Worm (Caenorhabditis elegans): ENCODE measurements around the gene ubxn-6.

Gene ubxn-6

DNA sequence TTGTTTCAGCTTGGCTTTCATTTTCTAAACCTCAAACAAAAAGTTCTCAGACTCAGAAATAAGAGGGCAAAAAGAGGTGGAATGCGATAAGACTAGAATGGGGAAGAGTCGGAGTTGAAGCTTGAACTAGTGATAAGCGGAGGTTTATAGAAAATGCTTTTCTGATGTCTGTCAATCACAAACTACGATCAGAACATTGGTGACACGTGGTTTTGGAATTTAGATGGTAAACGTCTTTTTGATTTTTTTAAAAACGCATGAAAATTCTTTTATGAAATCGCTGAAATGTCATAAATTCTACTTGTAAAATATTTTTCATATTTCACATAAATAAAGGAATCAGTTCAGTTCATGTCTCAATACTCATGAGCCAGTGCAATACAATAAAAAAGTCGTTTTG is 11.8 kb upstream of the ubxn-6 start, which contains the start of gene H06H21.8:
TSS of gene H06H21.8 (minus strand) at position 78 of the 400 bp plus-strand sequence.
- TF ChIP-seq sea-1 (GFP tag; conservative IDR thresholded peaks at IDR 0.05): no peak
- no peak for TF ChIP-seq scrt-1 (GFP tag; IDR thresholded peaks at IDR 0.05)
- no peak for TF ChIP-seq tbx-11 (GFP tag; IDR thresholded peaks at IDR 0.05)
- no peak for TF ChIP-seq B0310.2 (tag; optimal IDR thresholded peaks at IDR 0.05)
- TF ChIP-seq F13C5.2 (tag; optimal IDR thresholded peaks at IDR 0.05): no peak
- TF ChIP-seq tra-4 (tag; optimal IDR thresholded peaks at IDR 0.05): no peak
- TF ChIP-seq hmbx-1 (tag; optimal IDR thresholded peaks at IDR 0.05): no peak
- TF ChIP-seq ama-1 (optimal IDR thresholded peaks at IDR 0.05): no peak

- TF ChIP-seq ceh-36 (tag; optimal IDR thresholded peaks at IDR 0.05): no peak
- TF ChIP-seq tbx-37 (GFP tag; conservative IDR thresholded peaks at IDR 0.05): no peak
- no peak for TF ChIP-seq hmbx-1 (tag; optimal IDR thresholded peaks at IDR 0.05)
- no peak for TF ChIP-seq F13C5.2 (tag; optimal IDR thresholded peaks at IDR 0.05)
- no peak for TF ChIP-seq aly-1 (tag; optimal IDR thresholded peaks at IDR 0.05)
- no peak for TF ChIP-seq ets-7 (tag; optimal IDR thresholded peaks at IDR 0.05)
- no peak for TF ChIP-seq tra-4 (tag; optimal IDR thresholded peaks at IDR 0.05)
- TF ChIP-seq hnd-1 (tag; optimal IDR thresholded peaks at IDR 0.05): no peak
- TF ChIP-seq sea-1 (GFP tag; conservative IDR thresholded peaks at IDR 0.05): no peak
These were observed 4.9 kb upstream of the ubxn-6 start, which contains the start of gene srw-94 for ce11 chrIV:4814185-4814584. srw-94 (plus strand) TSS chrIV:4814485.

DNA sequence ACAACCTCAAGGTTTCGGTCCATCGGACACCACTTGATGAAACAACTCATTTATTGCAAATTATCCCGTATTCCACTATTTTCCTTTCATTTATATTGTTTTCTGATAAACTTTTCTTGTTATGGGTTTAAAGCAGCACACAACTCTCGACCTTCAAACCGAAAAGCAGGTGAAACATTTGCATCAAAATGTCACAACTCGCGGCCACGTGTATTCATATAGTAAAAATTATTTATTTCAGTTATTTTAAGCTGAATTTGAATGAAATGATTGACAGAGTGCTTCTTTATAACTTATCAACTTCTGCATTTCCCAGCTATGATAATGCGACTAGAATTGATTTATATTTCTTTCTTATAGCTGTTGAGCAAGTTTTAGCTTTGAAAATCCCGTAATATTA is 2.6 kb upstream of the ubxn-6 start, which contains the start of gene srw-95:
TSS of gene srw-95 (plus strand) at position 213 of the 400 bp plus-strand sequence.
- no peak for TF ChIP-seq B0310.2 (tag; optimal IDR thresholded peaks at IDR 0.05)
- no peak for TF ChIP-seq sea-1 (GFP tag; conservative IDR thresholded peaks at IDR 0.05)
- no peak for TF ChIP-seq pes-1 (GFP tag; IDR thresholded peaks at IDR 0.05)
- no peak for TF ChIP-seq hnd-1 (tag; optimal IDR thresholded peaks at IDR 0.05)
- no peak for TF ChIP-seq flt-1 (GFP tag; IDR thresholded peaks at IDR 0.05)
- no peak for TF ChIP-seq hmg-4 (GFP tag; optimal IDR thresholded peaks at IDR 0.05)
- no peak for TF ChIP-seq ets-7 (tag; optimal IDR thresholded peaks at IDR 0.05)
- TF ChIP-seq scrt-1 (GFP tag; IDR thresholded peaks at IDR 0.05): no peak
- no peak for TF ChIP-seq tbx-11 (GFP tag; IDR thresholded peaks at IDR 0.05)
- TF ChIP-seq hmbx-1 (tag; optimal IDR thresholded peaks at IDR 0.05): no peak
- no peak for TF ChIP-seq F13C5.2 (tag; optimal IDR thresholded peaks at IDR 0.05)
- no peak for TF ChIP-seq tra-4 (tag; optimal IDR thresholded peaks at IDR 0.05)
- no peak for TF ChIP-seq ceh-36 (tag; optimal IDR thresholded peaks at IDR 0.05)
- TF ChIP-seq ama-1 (optimal IDR thresholded peaks at IDR 0.05): no peak
- TF ChIP-seq aly-1 (tag; optimal IDR thresholded peaks at IDR 0.05): no peak

DNA sequence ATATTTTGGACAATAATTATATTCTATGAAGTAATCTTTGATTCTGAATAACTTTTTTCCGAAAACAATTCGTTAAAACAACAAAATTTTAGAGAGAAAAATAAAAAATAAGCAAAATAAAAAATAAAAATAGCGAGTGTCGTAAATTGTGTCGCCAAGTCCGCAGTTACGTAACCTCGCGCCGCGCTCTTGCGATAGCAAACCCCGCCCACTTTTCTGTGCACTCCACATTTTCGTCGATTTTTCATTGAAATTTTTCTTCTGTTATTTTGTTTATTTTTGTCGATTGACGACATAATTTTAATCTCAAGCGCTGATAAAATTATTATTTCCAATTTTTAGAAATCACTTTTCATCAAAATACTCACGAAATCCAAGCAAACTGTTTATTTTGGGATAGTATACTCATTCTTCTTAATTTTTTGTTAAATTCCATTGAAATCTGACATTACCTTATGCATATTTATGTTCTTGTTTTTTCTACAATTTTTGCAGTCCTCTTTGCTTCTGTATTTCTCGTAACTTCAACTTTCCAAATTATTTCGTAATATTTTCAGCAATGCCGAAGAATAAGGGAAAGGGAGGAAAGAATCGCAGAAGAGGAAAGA is 1.2 kb upstream of the ubxn-6 start, which contains the start of gene eif-1.A:
TSS of gene eif-1.A (plus strand) at position 558 of the 608 bp plus-strand sequence.
- TF ChIP-seq pes-1 (GFP tag; IDR thresholded peaks at IDR 0.05) (no peak), tbx-37 (GFP tag; conservative IDR thresholded peaks at IDR 0.05) (0 out of 2 replicates have a peak, but pooled peaks have one; percentile 22), F13C5.2 (tag; optimal IDR thresholded peaks at IDR 0.05) (peak; percentile 58)

- TF ChIP-seq hnd-1 (tag; optimal IDR thresholded peaks at IDR 0.05) (no peak), ceh-36 (tag; optimal IDR thresholded peaks at IDR 0.05) (no peak), F13C5.2 (tag; optimal IDR thresholded peaks at IDR 0.05) (no peak), tbx-11 (GFP tag; IDR thresholded peaks at IDR 0.05) (no peak), hmg-4 (GFP tag; optimal IDR thresholded peaks at IDR 0.05) (no peak), aly-1 (tag; optimal IDR thresholded peaks at IDR 0.05) (no peak)
These were observed 516 bp upstream of the ubxn-6 start, which contains the start of gene H06H21.37 for ce11 chrIV:4809813-4810212. H06H21.37 (minus strand) TSS chrIV:4809974.

- TF ChIP-seq ets-7 (tag; optimal IDR thresholded peaks at IDR 0.05) (no peak), tbx-11 (GFP tag; IDR thresholded peaks at IDR 0.05) (no peak), hmbx-1 (tag; optimal IDR thresholded peaks at IDR 0.05) (no peak), flt-1 (GFP tag; IDR thresholded peaks at IDR 0.05) (no peak), sea-1 (GFP tag; conservative IDR thresholded peaks at IDR 0.05) (no peak), tra-4 (tag; optimal IDR thresholded peaks at IDR 0.05) (no peak), hnd-1 (tag; optimal IDR thresholded peaks at IDR 0.05) (no peak), hmg-4 (GFP tag; optimal IDR thresholded peaks at IDR 0.05) (no peak), scrt-1 (GFP tag; IDR thresholded peaks at IDR 0.05) (no peak), B0310.2 (tag; optimal IDR thresholded peaks at IDR 0.05) (no peak), tbx-37 (GFP tag; conservative IDR thresholded peaks at IDR 0.05) (no peak), ama-1 (optimal IDR thresholded peaks at IDR 0.05) (no peak), F13C5.2 (tag; optimal IDR thresholded peaks at IDR 0.05) (no peak), pes-1 (GFP tag; IDR thresholded peaks at IDR 0.05) (no peak), ceh-36 (tag; optimal IDR thresholded peaks at IDR 0.05) (no peak), ceh-13 (GFP tag; optimal IDR thresholded peaks at IDR 0.05) (no peak), aly-1 (tag; optimal IDR thresholded peaks at IDR 0.05) (no peak)
These were observed 2.1 kb downstream of the ubxn-6 start, which contains the start of gene H06H21.11 for ce11 chrIV:4807219-4807618. H06H21.11 (minus strand) TSS chrIV:4807319.

DNA sequence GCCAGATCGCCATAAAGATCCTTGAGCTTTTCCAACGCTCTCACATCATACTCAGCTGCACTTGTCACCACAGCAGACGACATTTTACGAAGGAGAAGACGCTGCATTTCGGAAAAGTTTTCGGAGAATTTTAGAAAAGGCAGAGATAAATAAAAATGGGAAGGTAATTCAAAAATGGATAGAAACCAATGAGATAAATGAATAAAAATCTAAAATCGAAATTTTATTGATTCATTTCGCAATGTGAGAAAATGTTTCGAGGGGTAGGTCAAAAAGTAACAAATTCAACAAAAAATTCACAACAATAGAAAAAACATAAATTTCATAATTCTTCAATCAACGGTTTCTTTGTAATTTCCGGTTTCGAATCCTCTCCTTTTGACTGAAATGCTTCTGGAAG is 2.8 kb downstream of the ubxn-6 start, which contains the start of gene dpf-5:
TSS of gene dpf-5 (minus strand) at position 101 of the 400 bp plus-strand sequence.
- TF ChIP-seq F13C5.2 (tag; optimal IDR thresholded peaks at IDR 0.05): no peak
- TF ChIP-seq flt-1 (GFP tag; IDR thresholded peaks at IDR 0.05): no peak
- TF ChIP-seq hmbx-1 (tag; optimal IDR thresholded peaks at IDR 0.05): no peak
- TF ChIP-seq sea-1 (GFP tag; conservative IDR thresholded peaks at IDR 0.05): no peak
- no peak for TF ChIP-seq ama-1 (optimal IDR thresholded peaks at IDR 0.05)
- TF ChIP-seq tbx-11 (GFP tag; IDR thresholded peaks at IDR 0.05): no peak
- TF ChIP-seq tbx-37 (GFP tag; conservative IDR thresholded peaks at IDR 0.05): no peak
- no peak for TF ChIP-seq aly-1 (tag; optimal IDR thresholded peaks at IDR 0.05)
- no peak for TF ChIP-seq scrt-1 (GFP tag; IDR thresholded peaks at IDR 0.05)
- TF ChIP-seq hnd-1 (tag; optimal IDR thresholded peaks at IDR 0.05): no peak
- no peak for TF ChIP-seq ets-7 (tag; optimal IDR thresholded peaks at IDR 0.05)
- no peak for TF ChIP-seq tra-4 (tag; optimal IDR thresholded peaks at IDR 0.05)
